Worm (Caenorhabditis elegans) whole organism, L1 larva: ENCODE results near the gene tric-1B.2.

Experiments
- F16B12.6 ChIP-seq: fragments of 150-350 bp; optimal IDR thresholded peaks from 2 replicates; lab custom pipeline; 2014; ENCODE audit warnings: missing biosample characterization, missing genetic modification characterization
- Y116A8C.19 ChIP-seq: sonication (generic microtip); optimal IDR thresholded peaks from 2 replicates; lab custom pipeline; 2016; ENCODE audit warnings: missing compliant biosample characterization, missing genetic modification characterization, borderline replicate concordance
- aly-2 ChIP-seq: fragments of 150-350 bp; optimal IDR thresholded peaks from 2 replicates; lab custom pipeline; 2014; ENCODE audit warnings: missing biosample characterization, missing genetic modification characterization
- ceh-82 ChIP-seq, 3 experiments: fragments of 150-350 bp in 1 of 3; sonication (generic microtip) in 2 of 3; optimal IDR thresholded peaks; 2 replicates each; lab custom pipeline; 2014 to 2017; ENCODE audit warnings: missing biosample characterization in 3 of 3, missing genetic modification characterization in 3 of 3
- ceh-90 ChIP-seq: sonication (generic microtip); optimal IDR thresholded peaks from 2 replicates; lab custom pipeline; 2016; ENCODE audit warnings: missing genetic modification characterization, missing compliant biosample characterization
- efl-3 ChIP-seq: fragments of 200-800 bp; sonication (Bioruptor generic); optimal IDR thresholded peaks from 2 replicates; lab custom pipeline; 2018; ENCODE audit warnings: mild to moderate bottlenecking, missing genetic modification characterization, missing compliant biosample characterization
- egl-27 ChIP-seq, 2 experiments: fragments of 150-350 bp in 1 of 2; sonication (generic microtip); optimal IDR thresholded peaks; 3 replicates each; lab custom pipeline; 2017 to 2018; ENCODE audit warnings: missing biosample characterization in 2 of 2, missing genetic modification characterization in 2 of 2, missing genetic modification reagents in 2 of 2
- fkh-8 ChIP-seq: sonication (generic microtip); optimal IDR thresholded peaks from 2 replicates; lab custom pipeline; 2016; ENCODE audit warnings: mild to moderate bottlenecking, missing genetic modification characterization, missing compliant biosample characterization
- nhr-11 ChIP-seq: fragments of 150-350 bp; optimal IDR thresholded peaks from 2 replicates; lab custom pipeline; 2014; ENCODE audit warnings: missing biosample characterization, missing genetic modification characterization
- nhr-237 ChIP-seq: fragments of 150-350 bp; optimal IDR thresholded peaks from 2 replicates; lab custom pipeline; 2014; ENCODE audit warnings: missing biosample characterization, missing genetic modification characterization
- nhr-85 ChIP-seq: sonication (generic microtip); peaks from one replicate; lab custom pipeline; 2016; ENCODE audit warnings: missing genetic modification characterization, inconsistent platforms, missing compliant biosample characterization

Gene tric-1B.2

ce11 chrII:12228005-12228404 lies 51.2 kb downstream of the tric-1B.2 start, which contains the start of gene sinh-1:
TSS of gene sinh-1 (plus strand) at chrII:12228305.
- no peak for TF ChIP-seq fkh-8
- no peak for TF ChIP-seq F16B12.6 (tag; lab: Kevin White, UChicago)
- no peak for TF ChIP-seq ceh-82 (tag; optimal IDR thresholded peaks at IDR 0.05; lab: Kevin White, UChicago)
- no peak for TF ChIP-seq egl-27 (tag; optimal IDR thresholded peaks at IDR 0.05; lab: Kevin White, UChicago)
- no peak for TF ChIP-seq aly-2 (tag; lab: Kevin White, UChicago)
- no peak for TF ChIP-seq nhr-85
- TF ChIP-seq nhr-11 (tag; lab: Kevin White, UChicago): no peak

- TF ChIP-seq Y116A8C.19 (tag; lab: Kevin White, UChicago): no peak
- no peak for TF ChIP-seq nhr-237 (tag; lab: Kevin White, UChicago)
- TF ChIP-seq ceh-90 (tag; lab: Kevin White, UChicago): no peak
- TF ChIP-seq efl-3 (GFP tag; lab: Kevin White, UChicago): no peak
- TF ChIP-seq, all 84 proteins: peak for 0
These were observed 53.0 kb downstream of the tric-1B.2 start for ce11 chrII:12226192-12226591.
